Worm (Caenorhabditis elegans) whole organism, L1 larva: ENCODE results near the gene alp-1.

ENCODE experiments used
- C04F5.9 ChIP-seq: sonication (generic microtip); optimal IDR thresholded peaks from 2 replicates; lab custom pipeline; 2016; ENCODE audit warnings: missing genetic modification characterization, missing compliant biosample characterization
- C34B4.2 ChIP-seq: sonication (generic microtip); optimal IDR thresholded peaks from 2 replicates; lab custom pipeline; 2017; ENCODE audit warnings: mild to moderate bottlenecking, missing genetic modification characterization, missing compliant biosample characterization
- efl-1 ChIP-seq, 4 experiments: fragments of 150-350 bp; optimal IDR thresholded peaks in 3 of 4; peaks in 1 of 4; 1 replicate in 1 of 4; 2 replicates in 3 of 4; lab custom pipeline; 2014; ENCODE audit warnings: missing biosample characterization in 2 of 4, missing genetic modification characterization in 2 of 4, missing genetic modification reagents in 2 of 4
- elt-3 ChIP-seq, 6 experiments: fragments of 150-350 bp in 1 of 6; sonication (generic microtip); optimal IDR thresholded peaks; 2 replicates each; lab custom pipeline; 2017 to 2018; ENCODE audit warnings: missing biosample characterization in 6 of 6, missing genetic modification characterization in 6 of 6, inconsistent platforms in 1 of 6
- isw-1 ChIP-seq: fragments of 200-800 bp; sonication (Bioruptor generic); IDR thresholded peaks from 2 replicates; pipeline ENCODE4 v1.3.6; 2022; ENCODE audit warnings: missing genetic modification characterization, missing compliant biosample characterization
- lin-15B ChIP-seq: fragments of 150-350 bp; sonication (generic microtip); optimal IDR thresholded peaks from 3 replicates; lab custom pipeline; 2014; ENCODE audit warnings: missing biosample characterization, missing genetic modification characterization
- mdl-1 ChIP-seq, 2 experiments: fragments of 150-350 bp; optimal IDR thresholded peaks; 2 replicates each; lab custom pipeline; 2014 to 2017; ENCODE audit warnings: missing biosample characterization in 2 of 2, missing genetic modification characterization in 2 of 2, inconsistent platforms in 1 of 2
- nhr-11 ChIP-seq: fragments of 150-350 bp; optimal IDR thresholded peaks from 2 replicates; lab custom pipeline; 2014; ENCODE audit warnings: missing biosample characterization, missing genetic modification characterization
- nhr-28 ChIP-seq: fragments of 150-350 bp; optimal IDR thresholded peaks from 2 replicates; lab custom pipeline; 2014; ENCODE audit warnings: missing biosample characterization, missing genetic modification characterization
- nhr-77 ChIP-seq: fragments of 150-350 bp; optimal IDR thresholded peaks from 2 replicates; lab custom pipeline; 2014; ENCODE audit warnings: missing biosample characterization, missing genetic modification characterization
- pqm-1 ChIP-seq: sonication (generic microtip); optimal IDR thresholded peaks from 3 replicates; lab custom pipeline; 2017; ENCODE audit warnings: missing biosample characterization, missing genetic modification characterization
- rnt-1 ChIP-seq: sonication (generic microtip); optimal IDR thresholded peaks from 2 replicates; lab custom pipeline; 2016; ENCODE audit warnings: mild to moderate bottlenecking, missing genetic modification characterization, moderate library complexity, missing compliant biosample characterization
- snpc-4 ChIP-seq: fragments of 150-350 bp; optimal IDR thresholded peaks from 2 replicates; lab custom pipeline; 2014; ENCODE audit warnings: missing biosample characterization, missing genetic modification characterization

- TF ChIP-seq elt-3 (tag; optimal IDR thresholded peaks at IDR 0.05; lab: Kevin White, UChicago) (no peak), rnt-1 (tag; lab: Kevin White, UChicago) (no peak), nhr-11 (tag; lab: Kevin White, UChicago) (no peak), C34B4.2 (tag; lab: Kevin White, UChicago) (no peak), efl-1 (optimal IDR thresholded peaks at IDR 0.05; lab: Kevin White, UChicago) (no peak), efl-1 (GFP tag; optimal IDR thresholded peaks at IDR 0.05 in 1 of 2; lab: Kevin White, UChicago) (peak in 1 of 2 experiments; percentile 50), snpc-4 (no peak), pqm-1 (no peak), nhr-77 (no peak), isw-1 (no peak), lin-15B (tag; lab: Kevin White, UChicago) (no peak), C04F5.9 (no peak), nhr-28 (tag; lab: Kevin White, UChicago) (no peak), mdl-1 (tag; optimal IDR thresholded peaks at IDR 0.05; lab: Kevin White, UChicago) (no peak)
These were observed 6.4 kb upstream of the alp-1 start for ce11 chrIV:8845922-8846321.
